Fruit fly (Drosophila melanogaster) whole organism, embryonic: Measurements from ENCODE around the gene CG15539.
A peak's percentile ranks its signal among the peaks of the same experiment; 100 is the strongest.

Source experiments
- Abd-B ChIP-seq: fragments of 200-800 bp; sonication (Bioruptor generic); optimal IDR thresholded peaks from 2 replicates; lab custom pipeline; 2018; ENCODE audit warnings: missing biosample characterization, mild to moderate bottlenecking, missing genetic modification characterization, moderate library complexity
- Ada2b ChIP-seq: fragments of 200-800 bp; sonication (Bioruptor generic); IDR thresholded peaks from 2 replicates; pipeline ENCODE4 v1.3.6; 2022; ENCODE audit warnings: missing biosample characterization, missing genetic modification characterization
- Atf6 ChIP-seq: fragments of 200-800 bp; sonication (Bioruptor generic); IDR thresholded peaks from 2 replicates; pipeline ENCODE4 v1.3.6; 2022; ENCODE audit warnings: missing biosample characterization, missing genetic modification characterization
- CG10565 ChIP-seq: fragments of 200-800 bp; sonication (Bioruptor generic); optimal IDR thresholded peaks from 3 replicates; lab custom pipeline; 2016; ENCODE audit warnings: missing biosample characterization, mild to moderate bottlenecking, missing genetic modification characterization
- CG11504 ChIP-seq: fragments of 200-800 bp; sonication (Bioruptor generic); optimal IDR thresholded peaks from 3 replicates; lab custom pipeline; 2019; ENCODE audit warnings: missing biosample characterization, mild to moderate bottlenecking, missing genetic modification characterization, moderate library complexity
- CG12659 ChIP-seq: fragments of 200-800 bp; sonication (Bioruptor generic); optimal IDR thresholded peaks from 3 replicates; lab custom pipeline; 2017; ENCODE audit warnings: mild to moderate bottlenecking, missing biosample characterization, missing genetic modification reagents, missing genetic modification characterization
- CG12769 ChIP-seq: fragments of 200-800 bp; sonication (Bioruptor generic); optimal IDR thresholded peaks from 2 replicates; lab custom pipeline; 2019; ENCODE audit warnings: missing biosample characterization, mild to moderate bottlenecking, missing genetic modification characterization, moderate library complexity
- CG14014 ChIP-seq: fragments of 200-800 bp; sonication (Bioruptor generic); IDR thresholded peaks from 2 replicates; pipeline ENCODE4 v1.3.6; 2022; ENCODE audit warnings: missing biosample characterization, missing genetic modification characterization
- CG15011 ChIP-seq: fragments of 200-800 bp; sonication (Bioruptor generic); optimal IDR thresholded peaks from 3 replicates; lab custom pipeline; 2018; ENCODE audit warnings: missing biosample characterization, mild to moderate bottlenecking, missing genetic modification characterization
- CG1529 ChIP-seq: fragments of 200-800 bp; sonication (Bioruptor generic); optimal IDR thresholded peaks from 3 replicates; lab custom pipeline; 2018; ENCODE audit warnings: missing biosample characterization, missing genetic modification characterization
- CG1792 ChIP-seq: fragments of 200-800 bp; sonication (Bioruptor generic); optimal IDR thresholded peaks from 2 replicates; lab custom pipeline; 2016; ENCODE audit warnings: missing biosample characterization, missing genetic modification characterization
- CG2199 ChIP-seq: fragments of 200-800 bp; sonication (Bioruptor generic); IDR thresholded peaks from 3 replicates; pipeline ENCODE4 v1.3.6; 2022; ENCODE audit warnings: missing biosample characterization, missing genetic modification characterization
- CG30403 ChIP-seq: fragments of 200-800 bp; sonication (Bioruptor generic); optimal IDR thresholded peaks from 3 replicates; lab custom pipeline; 2016; ENCODE audit warnings: missing biosample characterization, missing genetic modification characterization
- CG3065 ChIP-seq: fragments of 200-800 bp; sonication (Bioruptor generic); optimal IDR thresholded peaks from 2 replicates; lab custom pipeline; 2016; ENCODE audit warnings: missing biosample characterization, missing genetic modification characterization
- CG31388 ChIP-seq: fragments of 200-800 bp; sonication (Bioruptor generic); optimal IDR thresholded peaks from 2 replicates; lab custom pipeline; 2016; ENCODE audit warnings: missing biosample characterization, missing genetic modification characterization
- CG33557 ChIP-seq: fragments of 200-800 bp; sonication (Bioruptor generic); optimal IDR thresholded peaks from 2 replicates; lab custom pipeline; 2019; ENCODE audit warnings: missing biosample characterization, mild to moderate bottlenecking, missing genetic modification characterization, moderate library complexity
- CG3838 ChIP-seq: fragments of 200-800 bp; sonication (Bioruptor generic); optimal IDR thresholded peaks from 3 replicates; lab custom pipeline; 2016; ENCODE audit warnings: missing biosample characterization, missing genetic modification characterization
- CG4282 ChIP-seq: fragments of 200-800 bp; sonication (Bioruptor generic); optimal IDR thresholded peaks from 2 replicates; lab custom pipeline; 2016; ENCODE audit warnings: missing biosample characterization, missing genetic modification characterization
- CG4707 ChIP-seq: fragments of 200-800 bp; sonication (Bioruptor generic); optimal IDR thresholded peaks from 2 replicates; lab custom pipeline; 2018; ENCODE audit warnings: missing biosample characterization, mild to moderate bottlenecking, missing genetic modification characterization, moderate library complexity
- CG7839 ChIP-seq: fragments of 200-800 bp; sonication (Bioruptor generic); optimal IDR thresholded peaks from 3 replicates; lab custom pipeline; 2018; ENCODE audit warnings: missing biosample characterization, mild to moderate bottlenecking, missing genetic modification characterization, moderate library complexity
- CG9876 ChIP-seq: fragments of 200-800 bp; sonication (Bioruptor generic); optimal IDR thresholded peaks from 2 replicates; lab custom pipeline; 2016; ENCODE audit warnings: missing biosample characterization, missing genetic modification characterization
- Drgx ChIP-seq: fragments of 200-800 bp; sonication (Bioruptor generic); IDR thresholded peaks from 2 replicates; pipeline ENCODE4 v1.3.6; 2022; ENCODE audit warnings: missing biosample characterization, missing genetic modification characterization
- Eip74EF ChIP-seq, 2 experiments: fragments of 200-800 bp in 1 of 2; fragments of >200 bp in 1 of 2; sonication (Bioruptor generic) in 1 of 2; optimal IDR thresholded peaks; 2 replicates each; lab custom pipeline; 2017 to 2019; ENCODE audit warnings: missing biosample characterization in 2 of 2, missing genetic modification characterization in 2 of 2, mild to moderate bottlenecking in 1 of 2, moderate library complexity in 1 of 2
- Hr51 ChIP-seq, 2 experiments: fragments of 200-800 bp; sonication (Bioruptor generic); optimal IDR thresholded peaks; 2 replicates in 1 of 2; 3 replicates in 1 of 2; lab custom pipeline; 2016 to 2018; ENCODE audit warnings: missing biosample characterization in 2 of 2, missing genetic modification characterization in 2 of 2, mild to moderate bottlenecking in 1 of 2, moderate library complexity in 1 of 2
- MTF-1 ChIP-seq: fragments of 200-800 bp; sonication (Bioruptor generic); optimal IDR thresholded peaks from 2 replicates; lab custom pipeline; 2018; ENCODE audit warnings: missing biosample characterization, mild to moderate bottlenecking, missing genetic modification characterization, borderline replicate concordance
- Mad ChIP-seq: fragments of 200-800 bp; sonication (Bioruptor generic); optimal IDR thresholded peaks from 2 replicates; lab custom pipeline; 2016; ENCODE audit warnings: missing biosample characterization, missing genetic modification characterization
- Max ChIP-seq: fragments of 200-800 bp; sonication (Bioruptor generic); optimal IDR thresholded peaks from 2 replicates; lab custom pipeline; 2016; ENCODE audit warnings: missing biosample characterization, mild to moderate bottlenecking, missing genetic modification characterization
- PHDP ChIP-seq: fragments of 200-800 bp; sonication (Bioruptor generic); optimal IDR thresholded peaks from 3 replicates; lab custom pipeline; 2018; ENCODE audit warnings: missing biosample characterization, mild to moderate bottlenecking, missing genetic modification characterization, moderate library complexity
- Poxn ChIP-seq: fragments of 200-800 bp; sonication (Bioruptor generic); IDR thresholded peaks from 2 replicates; pipeline ENCODE4 v1.3.6; 2022; ENCODE audit warnings: missing biosample characterization, missing genetic modification characterization
- Sry-β ChIP-seq: fragments of 200-800 bp; sonication (Bioruptor generic); optimal IDR thresholded peaks from 2 replicates; lab custom pipeline; 2018; ENCODE audit warnings: missing biosample characterization, mild to moderate bottlenecking, missing genetic modification characterization, moderate library complexity
- Usf ChIP-seq: fragments of 200-800 bp; sonication (Bioruptor generic); optimal IDR thresholded peaks from 2 replicates; lab custom pipeline; 2017; ENCODE audit warnings: missing genotype, missing biosample characterization, missing genetic modification characterization
- bcd ChIP-seq: fragments of 200-800 bp; sonication (Bioruptor generic); optimal IDR thresholded peaks from 2 replicates; lab custom pipeline; 2017; ENCODE audit warnings: missing biosample characterization, mild to moderate bottlenecking, missing genetic modification characterization
- br ChIP-seq: fragments of >200 bp; optimal IDR thresholded peaks from 2 replicates; lab custom pipeline; 2017
- cg ChIP-seq: fragments of 200-800 bp; sonication (Bioruptor generic); optimal IDR thresholded peaks from 3 replicates; lab custom pipeline; 2019; ENCODE audit warnings: missing biosample characterization, mild to moderate bottlenecking, missing genetic modification characterization, moderate library complexity
- chm ChIP-seq: fragments of 200-800 bp; sonication (Bioruptor generic); IDR thresholded peaks from 2 replicates; pipeline ENCODE4 v1.3.6; 2022; ENCODE audit warnings: missing biosample characterization, missing genetic modification characterization
- chn ChIP-seq: fragments of 200-800 bp; sonication (Bioruptor generic); optimal IDR thresholded peaks from 2 replicates; lab custom pipeline; 2016; ENCODE audit warnings: missing biosample characterization, missing genetic modification characterization
- dan ChIP-seq: fragments of 200-800 bp; sonication (Bioruptor generic); IDR thresholded peaks from 2 replicates; pipeline ENCODE4 v1.3.6; 2022; ENCODE audit warnings: missing biosample characterization, missing genetic modification characterization
- dm ChIP-seq: fragments of 200-800 bp; sonication (Bioruptor generic); optimal IDR thresholded peaks from 3 replicates; lab custom pipeline; 2016; ENCODE audit warnings: missing biosample characterization, missing genetic modification characterization
- lab ChIP-seq: fragments of 200-800 bp; sonication (Bioruptor generic); optimal IDR thresholded peaks from 3 replicates; lab custom pipeline; 2017; ENCODE audit warnings: missing biosample characterization, missing genetic modification characterization, mild to moderate bottlenecking, moderate library complexity, missing genetic modification reagents
- otp ChIP-seq: fragments of 200-800 bp; sonication (Bioruptor generic); IDR thresholded peaks from 3 replicates; pipeline ENCODE4, ENCODE4 v1.3.6; 2022; ENCODE audit warnings: missing biosample characterization, missing genetic modification characterization
- ro ChIP-seq: fragments of 200-800 bp; sonication (Bioruptor generic); IDR thresholded peaks from 2 replicates; pipeline ENCODE4 v1.3.6; 2022; ENCODE audit warnings: missing biosample characterization, missing genetic modification characterization
- shn ChIP-seq: fragments of 200-800 bp; sonication (Bioruptor generic); optimal IDR thresholded peaks from 3 replicates; lab custom pipeline; 2016; ENCODE audit warnings: missing biosample characterization, missing genetic modification characterization
- sim ChIP-seq: fragments of 200-800 bp; sonication (Bioruptor generic); IDR thresholded peaks from 2 replicates; pipeline ENCODE4 v1.3.6; 2022; ENCODE audit warnings: missing biosample characterization, missing genetic modification characterization
- so ChIP-seq: fragments of 200-800 bp; sonication (Bioruptor generic); IDR thresholded peaks from 3 replicates; pipeline ENCODE4 v1.3.6; 2022; ENCODE audit warnings: missing biosample characterization, missing genetic modification characterization
- sob ChIP-seq: fragments of 200-800 bp; sonication (Bioruptor generic); IDR thresholded peaks from 2 replicates; pipeline ENCODE4 v1.3.6; 2022; ENCODE audit warnings: missing biosample characterization, missing genetic modification characterization
- sr ChIP-seq: fragments of 200-800 bp; sonication (Bioruptor generic); IDR thresholded peaks from 3 replicates; pipeline ENCODE4 v1.3.6; 2022; ENCODE audit warnings: missing biosample characterization, missing genetic modification characterization
- trem ChIP-seq: fragments of 200-800 bp; optimal IDR thresholded peaks from 3 replicates; lab custom pipeline; 2019; ENCODE audit warnings: missing biosample characterization, mild to moderate bottlenecking, missing genetic modification characterization, moderate library complexity
- wdn ChIP-seq: fragments of 200-800 bp; sonication (Bioruptor generic); IDR thresholded peaks from 2 replicates; pipeline ENCODE4 v1.3.6; 2022; ENCODE audit warnings: missing biosample characterization, missing genetic modification characterization
- zen ChIP-seq: fragments of 200-800 bp; sonication (Bioruptor generic); optimal IDR thresholded peaks from 3 replicates; lab custom pipeline; 2018; ENCODE audit warnings: missing biosample characterization, mild to moderate bottlenecking, missing genetic modification characterization, moderate library complexity
- zfh1 ChIP-seq: fragments of 200-800 bp; sonication (Bioruptor generic); IDR thresholded peaks from 3 replicates; pipeline ENCODE4 v1.3.6; 2022; ENCODE audit warnings: missing biosample characterization, missing genetic modification characterization

CG15539 gene

DNA sequence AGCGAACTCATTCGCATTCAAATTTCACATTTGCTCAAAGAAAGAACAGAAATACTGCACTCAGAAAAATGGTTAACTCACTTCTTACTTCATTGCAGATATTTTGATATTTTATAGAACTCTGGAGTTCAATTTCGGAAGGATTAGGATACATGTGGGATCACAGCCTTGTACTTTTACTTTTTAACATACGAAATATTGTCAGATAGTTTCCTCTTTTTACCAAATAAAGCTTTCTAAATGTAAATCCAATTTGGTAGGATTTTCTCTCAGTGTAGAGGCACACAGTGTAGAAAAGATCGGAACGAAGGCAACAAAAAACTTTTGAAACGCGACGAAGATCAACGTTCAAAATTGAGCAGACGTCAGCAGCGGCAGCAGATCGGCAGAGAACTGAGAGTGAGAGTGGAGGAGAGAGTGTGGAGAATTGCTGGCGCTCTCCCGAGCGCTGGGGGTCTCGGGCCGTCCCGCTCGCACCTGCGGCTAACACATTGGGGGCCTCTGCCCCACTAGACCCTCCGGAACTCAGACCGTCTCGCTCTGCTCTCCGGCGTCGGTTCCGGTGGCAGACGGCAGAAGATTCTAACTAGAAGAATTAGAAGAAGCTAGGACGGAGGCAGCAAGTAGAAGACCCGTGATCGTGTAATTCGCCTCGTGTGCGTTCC is 26.3 kb downstream of the CG15539 start, which contains the start of gene tmod (continued):
- TF ChIP-seq CG7839 (tag; lab: Kevin White, UChicago) (peak; percentile 63), CG1792 (GFP tag; lab: Kevin White, UChicago) (no peak), trem (peak; percentile 59), sr (GFP tag; lab: Robert Waterston, UW) (peak; percentile 36; the same call in 1 of the 3 replicates), shn (GFP tag; lab: Kevin White, UChicago) (peak; percentile 37), otp (GFP tag; lab: Robert Waterston, UW) (no peak), CG1529 (GFP tag; lab: Kevin White, UChicago) (peak; percentile 21), sim (GFP tag; lab: Robert Waterston, UW) (no peak), Abd-B (GFP tag; lab: Kevin White, UChicago) (peak; percentile 26), wdn (no peak), ro (GFP tag; lab: Robert Waterston, UW) (no peak), sob (GFP tag; lab: Robert Waterston, UW) (peak; percentile 34; the same call in 1 of the 2 replicates), zfh1 (GFP tag; lab: Robert Waterston, UW) (0 out of 3 replicates have a peak, but pooled peaks have one; percentile 29), Poxn (GFP tag; lab: Robert Waterston, UW) (no peak), CG10565 (no peak), Hr51 (GFP tag; optimal IDR thresholded peaks at IDR 0.05; lab: Kevin White, UChicago) (peak in 1 of 2 experiments; percentile 64), zen (tag; lab: Kevin White, UChicago) (peak; percentile 3), CG11504 (peak; percentile 74), Ada2b (GFP tag; lab: Robert Waterston, UW) (0 out of 2 replicates have a peak, but pooled peaks have one; percentile 30), CG15011 (GFP tag; lab: Kevin White, UChicago) (no peak), CG4282 (GFP tag; lab: Kevin White, UChicago) (no peak), CG14014 (GFP tag; lab: Robert Waterston, UW) (0 out of 2 replicates have a peak, but pooled peaks have one; percentile 5), cg (GFP tag; lab: Kevin White, UChicago) (no peak), Max (GFP tag; lab: Kevin White, UChicago) (peak; percentile 20), Eip74EF (GFP tag; optimal IDR thresholded peaks at IDR 0.05; lab: Kevin White, UChicago) (no peak), CG12659 (GFP tag; lab: Kevin White, UChicago) (peak; percentile 3), Usf (GFP tag; lab: Kevin White, UChicago) (no peak), CG9876 (GFP tag; lab: Kevin White, UChicago) (no peak), chn (GFP tag; lab: Kevin White, UChicago) (no peak), CG33557 (peak; percentile 9), lab (GFP tag; lab: Kevin White, UChicago) (peak; percentile 40), CG2199 (no peak), CG30403 (GFP tag; lab: Kevin White, UChicago) (peak; percentile 43), CG31388 (no peak), dm (no peak), chm (GFP tag; lab: Robert Waterston, UW) (peak; percentile 52; the same call in 1 of the 2 replicates), bcd (GFP tag; lab: Kevin White, UChicago) (peak; percentile 59), dan (GFP tag; lab: Robert Waterston, UW) (no peak), so (GFP tag; lab: Robert Waterston, UW) (no peak), CG4707 (no peak), Atf6 (GFP tag; lab: Robert Waterston, UW) (no peak; the same call in none of the 2 replicates), CG3838 (GFP tag; lab: Kevin White, UChicago) (no peak), CG12769 (peak; percentile 28), MTF-1 (GFP tag; lab: Kevin White, UChicago) (no peak), Sry-β (GFP tag; lab: Kevin White, UChicago) (peak; percentile 32), Drgx (peak; percentile 61), CG3065 (GFP tag; lab: Kevin White, UChicago) (no peak), PHDP (tag; lab: Kevin White, UChicago) (peak; percentile 48), br (lab: Kevin White, UChicago) (no peak), Mad (GFP tag; lab: Kevin White, UChicago) (no peak)
